Fruit fly (Drosophila melanogaster) whole organism, prepupa: ENCODE measurements around the gene Pax.

ENCODE experiments used
- CG6276 ChIP-seq: fragments of 200-800 bp; sonication (Bioruptor generic); optimal IDR thresholded peaks from 2 replicates; lab custom pipeline; 2017; ENCODE audit warnings: missing biosample characterization, mild to moderate bottlenecking, missing genetic modification characterization
- CG8119 ChIP-seq: fragments of 200-800 bp; sonication (Bioruptor generic); IDR thresholded peaks from 3 replicates; pipeline ENCODE4 v1.3.6; 2022; ENCODE audit warnings: missing biosample characterization, missing genetic modification characterization
- CG8319 ChIP-seq: fragments of 200-800 bp; sonication (Bioruptor generic); optimal IDR thresholded peaks from 3 replicates; lab custom pipeline; 2016; ENCODE audit warnings: missing biosample characterization, missing genetic modification characterization
- fd59A ChIP-seq: fragments of 200-800 bp; sonication (Bioruptor generic); optimal IDR thresholded peaks from 2 replicates; lab custom pipeline; 2017; ENCODE audit warnings: missing biosample characterization, mild to moderate bottlenecking, missing genetic modification characterization, missing genetic modification reagents
- ss ChIP-seq, 2 experiments: fragments of 200-800 bp; sonication (Bioruptor generic); optimal IDR thresholded peaks; 2 replicates in 1 of 2; 3 replicates in 1 of 2; lab custom pipeline; 2017 to 2018; ENCODE audit warnings: mild to moderate bottlenecking in 2 of 2, missing biosample characterization in 2 of 2, missing genetic modification characterization in 2 of 2, moderate library complexity in 1 of 2

DNA sequence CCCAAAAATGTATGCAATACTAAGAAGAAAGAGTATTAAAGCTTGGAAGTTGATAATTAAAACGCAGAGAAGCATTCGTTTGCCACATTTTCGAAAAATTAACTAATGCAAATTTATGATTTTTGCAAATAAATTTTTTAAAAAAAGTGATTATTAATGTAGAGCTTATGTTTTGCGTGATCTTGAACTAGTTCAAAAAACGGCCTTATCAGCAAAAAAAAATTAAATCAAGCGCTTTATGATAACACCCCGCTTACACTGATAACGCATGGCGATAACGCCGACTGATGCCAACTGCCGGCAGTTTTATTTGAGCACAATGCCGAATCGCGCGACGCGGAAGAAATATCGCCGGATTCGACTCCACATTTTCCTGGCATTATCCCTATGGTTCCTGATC lies 62.3 kb downstream of the Pax start, which contains the start of gene CG13086:
- TF ChIP-seq CG8319 (no peak), ss (GFP tag; optimal IDR thresholded peaks at IDR 0.05; lab: Kevin White, UChicago) (no peak), CG6276 (no peak), fd59A (no peak), CG8119 (GFP tag; lab: Robert Waterston, UW) (no peak)
